Fruit fly (Drosophila melanogaster) Kc167 (cell line): ENCODE data around the gene CG31688.

Experiments
- Myc ChIP-seq: fragments of >200 bp; optimal IDR thresholded peaks from 2 replicates; lab custom pipeline; 2017; ENCODE audit warnings: missing external identifiers
- Sin3A ChIP-seq: fragments of >200 bp; optimal IDR thresholded peaks from 2 replicates; lab custom pipeline; 2018; ENCODE audit warnings: missing external identifiers
- h ChIP-seq: fragments of >200 bp; optimal IDR thresholded peaks from 3 replicates; lab custom pipeline; 2018; ENCODE audit warnings: missing external identifiers
- insv ChIP-seq: fragments of >200 bp; optimal IDR thresholded peaks from 3 replicates; lab custom pipeline; 2018; ENCODE audit warnings: missing external identifiers
- psq ChIP-seq: fragments of >200 bp; optimal IDR thresholded peaks from 2 replicates; lab custom pipeline; 2017; ENCODE audit warnings: missing external identifiers
- ttk ChIP-seq: sonication (Bioruptor generic); optimal IDR thresholded peaks from 2 replicates; lab custom pipeline; 2017; ENCODE audit warnings: missing external identifiers

The CG31688 gene

dm6 chr2L:20486752-20487141 is 60.7 kb downstream of the CG31688 start:
- TF ChIP-seq ttk: no peak
- TF ChIP-seq insv (lab: Kevin White, UChicago): no peak
- no peak for TF ChIP-seq h (lab: Kevin White, UChicago)
- TF ChIP-seq Myc (lab: Kevin White, UChicago): no peak
- TF ChIP-seq Sin3A (lab: Kevin White, UChicago): no peak
- TF ChIP-seq psq (lab: Kevin White, UChicago): no peak

dm6 chr2L:20487723-20488122 is 61.7 kb downstream of the CG31688 start:
- no peak for TF ChIP-seq insv (lab: Kevin White, UChicago)

DNA sequence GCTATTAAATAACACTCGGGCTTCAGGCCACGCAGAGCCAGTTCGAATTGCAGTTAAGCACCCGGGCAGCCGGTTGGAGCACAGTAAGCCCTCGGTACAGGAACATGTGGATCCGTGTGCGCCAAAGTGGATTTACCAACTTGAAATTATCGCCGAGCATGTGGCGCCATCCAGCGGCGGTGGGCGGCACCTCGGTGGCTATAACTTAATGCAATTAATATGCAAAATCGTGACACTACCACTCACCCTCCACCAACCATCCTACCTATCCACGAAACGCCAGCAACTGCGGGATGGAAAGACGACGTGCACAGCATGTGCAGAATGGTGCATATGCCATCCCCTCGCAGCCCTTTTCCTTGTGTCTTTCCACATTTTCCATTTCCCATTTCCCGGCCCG is 62.1 kb downstream of the CG31688 start:
- no peak for TF ChIP-seq h (lab: Kevin White, UChicago)
- TF ChIP-seq ttk: no peak
- TF ChIP-seq Sin3A (lab: Kevin White, UChicago): no peak
- TF ChIP-seq insv (lab: Kevin White, UChicago): no peak
- TF ChIP-seq psq (lab: Kevin White, UChicago): no peak
- no peak for TF ChIP-seq Myc (lab: Kevin White, UChicago)

DNA sequence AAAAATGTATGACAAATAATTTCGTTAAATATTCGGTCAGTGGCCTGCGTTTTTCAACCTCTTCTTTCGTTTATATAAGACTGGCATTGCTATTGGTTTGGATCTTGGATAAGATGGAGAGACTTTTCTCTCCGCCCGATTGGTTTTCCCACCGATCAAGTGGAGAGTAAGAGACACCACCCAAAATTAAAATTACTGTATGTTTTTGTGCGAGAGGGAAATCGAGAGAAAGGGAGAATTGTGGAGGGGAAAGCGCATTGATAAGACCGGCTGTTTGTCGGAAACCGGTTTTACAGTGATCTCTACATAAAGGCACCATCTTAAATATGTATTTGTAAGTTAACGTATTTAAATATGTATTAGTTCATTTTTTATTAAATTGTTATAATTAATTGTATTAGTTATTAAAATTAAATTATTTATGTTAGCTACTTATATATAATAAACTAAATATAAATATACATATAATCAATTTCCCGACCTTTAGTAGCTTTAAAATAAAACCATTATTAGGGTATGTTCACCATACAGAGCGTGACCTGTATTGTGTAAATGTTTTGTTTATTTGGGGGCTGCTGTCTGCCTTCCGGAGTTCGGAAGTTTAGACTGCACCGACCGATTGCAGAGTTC is 68.5 kb downstream of the CG31688 start, which contains the start of gene CG34007:
Gene CG34007 (plus strand): TSS at position 608 of the 630 bp plus-strand sequence.
- no peak for TF ChIP-seq ttk
- no peak for TF ChIP-seq Myc (lab: Kevin White, UChicago)
- no peak for TF ChIP-seq psq (lab: Kevin White, UChicago)
- TF ChIP-seq h (lab: Kevin White, UChicago): no peak
- TF ChIP-seq Sin3A (lab: Kevin White, UChicago): no peak
- TF ChIP-seq insv (lab: Kevin White, UChicago): no peak
